Fruit fly (Drosophila melanogaster): ENCODE results near the gene GluRIIC.

The GluRIIC gene

dm6 chr2L:870749-871418, 43.0 kb upstream of the GluRIIC start (continued):
- TF ChIP-seq psq (GFP tag; optimal IDR thresholded peaks at IDR 0.05) (peak; percentile 40), sens-2 (GFP tag; IDR thresholded peaks at IDR 0.05) (peak; percentile 41; the same call in 1 of the 2 replicates), pho (GFP tag; optimal IDR thresholded peaks at IDR 0.05) (peak; percentile 74), CG9797 (GFP tag; optimal IDR thresholded peaks at IDR 0.05) (no peak), ro (GFP tag; IDR thresholded peaks at IDR 0.05) (0 out of 2 replicates have a peak, but pooled peaks have one; percentile 15), bab2 (GFP tag; optimal IDR thresholded peaks at IDR 0.05) (peak; percentile 79), bigmax (GFP tag; optimal IDR thresholded peaks at IDR 0.05) (no peak), Med (GFP tag) (peak; percentile 97), fru (optimal IDR thresholded peaks at IDR 0.05) (no peak), CG7987 (GFP tag; optimal IDR thresholded peaks at IDR 0.05) (peak; percentile 42)

- TF ChIP-seq BEAF-32 (GFP tag; optimal IDR thresholded peaks at IDR 0.05) (peak; percentile 17), CG34422 (GFP tag; IDR thresholded peaks at IDR 0.05) (peak; percentile 50; the same call in 1 of the 3 replicates), Nf-YB (GFP tag; optimal IDR thresholded peaks at IDR 0.05) (no peak), CG7556 (GFP tag; optimal IDR thresholded peaks at IDR 0.05) (no peak), CoRest (tag; optimal IDR thresholded peaks at IDR 0.05) (no peak), CG13775 (GFP tag; optimal IDR thresholded peaks at IDR 0.05) (no peak), HLH4C (GFP tag; IDR thresholded peaks at IDR 0.05; ENCODE audit: partially characterized antibody) (peak; percentile 20; the same call in 1 of the 3 replicates), CG30020 (tag; optimal IDR thresholded peaks at IDR 0.05) (peak; percentile 1), CG34376 (GFP tag; optimal IDR thresholded peaks at IDR 0.05) (no peak), CG17385 (GFP tag; optimal IDR thresholded peaks at IDR 0.05) (no peak), tll (GFP tag; optimal IDR thresholded peaks at IDR 0.05) (no peak), her (GFP tag; optimal IDR thresholded peaks at IDR 0.05) (peak; percentile 13), HmgZ (tag; optimal IDR thresholded peaks at IDR 0.05) (peak; percentile 36), stwl (tag; optimal IDR thresholded peaks at IDR 0.05) (peak; percentile 23), nau (GFP tag; optimal IDR thresholded peaks at IDR 0.05) (no peak), CG9727 (GFP tag; optimal IDR thresholded peaks at IDR 0.05) (no peak), bigmax (GFP tag; optimal IDR thresholded peaks at IDR 0.05) (no peak), Hr39 (optimal IDR thresholded peaks at IDR 0.05) (no peak), ssp (GFP tag; IDR thresholded peaks at IDR 0.05) (no peak), CG9817 (tag; optimal IDR thresholded peaks at IDR 0.05) (no peak), sqz (GFP tag; optimal IDR thresholded peaks at IDR 0.05) (no peak), CG13287 (GFP tag; IDR thresholded peaks at IDR 0.05; ENCODE audit: partially characterized antibody) (no peak), CG7928 (GFP tag; optimal IDR thresholded peaks at IDR 0.05) (no peak), Sox100B (GFP tag; optimal IDR thresholded peaks at IDR 0.05) (no peak), maf-S (GFP tag; optimal IDR thresholded peaks at IDR 0.05) (no peak), NC2β (GFP tag; optimal IDR thresholded peaks at IDR 0.05) (peak; percentile 19), CG8944 (GFP tag; optimal IDR thresholded peaks at IDR 0.05) (no peak), dpn (GFP tag; optimal IDR thresholded peaks at IDR 0.05) (peak in 1 of 2 experiments; percentile 14), nmo (GFP tag; optimal IDR thresholded peaks at IDR 0.05) (peak; percentile 25), CG8388 (GFP tag; optimal IDR thresholded peaks at IDR 0.05) (peak; percentile 22), ind (GFP tag; optimal IDR thresholded peaks at IDR 0.05) (no peak), CG4707 (GFP tag; optimal IDR thresholded peaks at IDR 0.05) (no peak), Gug (GFP tag; IDR thresholded peaks at IDR 0.05) (no peak), row (GFP tag; IDR thresholded peaks at IDR 0.05) (peak; percentile 8; the same call in 1 of the 3 replicates), kay (GFP tag; optimal IDR thresholded peaks at IDR 0.05) (no peak), ab (GFP tag; optimal IDR thresholded peaks at IDR 0.05) (no peak), sr (GFP tag; IDR thresholded peaks at IDR 0.05) (no peak), CG12659 (GFP tag; optimal IDR thresholded peaks at IDR 0.05) (no peak), CG4820 (GFP tag; optimal IDR thresholded peaks at IDR 0.05) (peak; percentile 17), CG13424 (tag; optimal IDR thresholded peaks at IDR 0.05) (no peak)
Measured at dm6 chr2L:871419-871846, 42.5 kb upstream of the GluRIIC start.
